Worm (Caenorhabditis elegans) whole organism, L4 larva: ENCODE data around the gene cht-5.

Experiments
- F26F4.8 ChIP-seq: fragments of 200-800 bp; sonication (Bioruptor generic); conservative IDR thresholded peaks from 2 replicates; pipeline ENCODE4 v1.3.6; 2022; ENCODE audit warnings: missing genetic modification characterization, missing compliant biosample characterization
- aha-1 ChIP-seq: fragments of 150-350 bp; peaks from one replicate; lab custom pipeline; 2014; ENCODE audit warnings: missing biosample characterization, missing genetic modification characterization
- aly-2 ChIP-seq: sonication (generic microtip); optimal IDR thresholded peaks from 2 replicates; lab custom pipeline; 2018; ENCODE audit warnings: missing biosample characterization, missing genetic modification characterization
- ceh-28 ChIP-seq: fragments of 150-350 bp; optimal IDR thresholded peaks from 2 replicates; lab custom pipeline; 2014; ENCODE audit warnings: missing biosample characterization, missing genetic modification reagents, missing genetic modification characterization
- daf-16 ChIP-seq, 3 experiments: sonication (generic microtip); optimal IDR thresholded peaks; 2 replicates each; lab custom pipeline; 2016 to 2017; ENCODE audit warnings: missing genetic modification characterization in 3 of 3, missing genetic modification reagents in 3 of 3, mild to moderate bottlenecking in 2 of 3, missing compliant biosample characterization in 2 of 3, missing biosample characterization in 1 of 3, moderate library complexity in 1 of 3
- dmd-6 ChIP-seq: fragments of 200-800 bp; sonication (Bioruptor generic); IDR thresholded peaks from 2 replicates; pipeline ENCODE4 v1.3.6; 2022; ENCODE audit warnings: missing genetic modification reagents, missing genetic modification characterization, missing compliant biosample characterization
- duxl-1 ChIP-seq: sonication (generic microtip); optimal IDR thresholded peaks from 2 replicates; lab custom pipeline; 2016; ENCODE audit warnings: mild to moderate bottlenecking, missing genetic modification characterization, moderate library complexity, missing compliant biosample characterization; ENCODE audit not compliant: poor library complexity
- dve-1 ChIP-seq: sonication (generic microtip); optimal IDR thresholded peaks from 2 replicates; lab custom pipeline; 2017; ENCODE audit warnings: antibody characterized with exemption, mild to moderate bottlenecking, missing genetic modification characterization, missing compliant biosample characterization; ENCODE audit not compliant: insufficient read depth
- hlh-11 ChIP-seq: fragments of 200-800 bp; sonication (Bioruptor generic); optimal IDR thresholded peaks from 2 replicates; lab custom pipeline; 2018; ENCODE audit warnings: mild to moderate bottlenecking, missing genetic modification characterization, missing compliant biosample characterization
- lin-15B ChIP-seq: fragments of 150-350 bp; sonication (generic microtip); optimal IDR thresholded peaks from 3 replicates; lab custom pipeline; 2014; ENCODE audit warnings: missing biosample characterization, missing genetic modification characterization
- mep-1 ChIP-seq: fragments of 150-350 bp; sonication (generic microtip); optimal IDR thresholded peaks from 3 replicates; lab custom pipeline; 2014; ENCODE audit warnings: missing biosample characterization, missing genetic modification characterization
- nhr-10 ChIP-seq: fragments of 150-350 bp; optimal IDR thresholded peaks from 2 replicates; lab custom pipeline; 2014; ENCODE audit warnings: missing biosample characterization, missing genetic modification characterization
- nhr-102 ChIP-seq: sonication (generic microtip); optimal IDR thresholded peaks from 2 replicates; lab custom pipeline; 2016; ENCODE audit warnings: mild to moderate bottlenecking, missing genetic modification characterization, moderate library complexity, missing compliant biosample characterization
- nhr-111 ChIP-seq: fragments of 200-800 bp; sonication (Bioruptor generic); optimal IDR thresholded peaks from 2 replicates; lab custom pipeline; 2018; ENCODE audit warnings: mild to moderate bottlenecking, missing genetic modification characterization, missing compliant biosample characterization
- nhr-28 ChIP-seq: fragments of 150-350 bp; optimal IDR thresholded peaks from 2 replicates; lab custom pipeline; 2014; ENCODE audit warnings: missing biosample characterization, missing genetic modification characterization
- nhr-41 ChIP-seq: fragments of 200-800 bp; sonication (Bioruptor generic); IDR thresholded peaks from 2 replicates; pipeline ENCODE4 v1.3.6; 2022; ENCODE audit warnings: missing genetic modification reagents, missing genetic modification characterization, missing compliant biosample characterization
- nhr-42 ChIP-seq: fragments of 200-800 bp; sonication (Bioruptor generic); IDR thresholded peaks from 2 replicates; pipeline ENCODE4 v1.3.6; 2022; ENCODE audit warnings: missing genetic modification characterization, missing compliant biosample characterization
- nhr-48 ChIP-seq: sonication (generic microtip); optimal IDR thresholded peaks from 2 replicates; lab custom pipeline; 2016; ENCODE audit warnings: mild to moderate bottlenecking, missing genetic modification characterization, missing compliant biosample characterization
- nhr-77 ChIP-seq: fragments of 150-350 bp; optimal IDR thresholded peaks from 2 replicates; lab custom pipeline; 2014; ENCODE audit warnings: missing biosample characterization, missing genetic modification characterization
- php-3 ChIP-seq: fragments of 200-800 bp; sonication (Bioruptor generic); IDR thresholded peaks from 2 replicates; pipeline ENCODE4 v1.3.6; 2022; ENCODE audit warnings: missing genetic modification reagents, missing genetic modification characterization, missing compliant biosample characterization
- pqm-1 ChIP-seq: sonication (generic microtip); optimal IDR thresholded peaks from 2 replicates; lab custom pipeline; 2017; ENCODE audit warnings: missing biosample characterization, missing genetic modification characterization
- rbr-2 ChIP-seq: sonication (generic microtip); optimal IDR thresholded peaks from 2 replicates; lab custom pipeline; 2016; ENCODE audit warnings: missing genotype, missing genetic modification characterization, missing compliant biosample characterization
- saeg-2 ChIP-seq: fragments of 200-800 bp; sonication (Bioruptor generic); IDR thresholded peaks from 2 replicates; pipeline ENCODE4 v1.3.6; 2022; ENCODE audit warnings: missing genetic modification reagents, missing genetic modification characterization, missing compliant biosample characterization
- sdz-12 ChIP-seq: fragments of 200-800 bp; sonication (Bioruptor generic); optimal IDR thresholded peaks from 2 replicates; lab custom pipeline; 2018; ENCODE audit warnings: mild to moderate bottlenecking, missing genetic modification characterization, missing compliant biosample characterization
- tag-97 ChIP-seq: fragments of 200-800 bp; sonication (Bioruptor generic); IDR thresholded peaks from 2 replicates; pipeline ENCODE4 v1.3.6; 2022; ENCODE audit warnings: missing genetic modification characterization, missing compliant biosample characterization
- unc-130 ChIP-seq: sonication (generic microtip); optimal IDR thresholded peaks from 2 replicates; lab custom pipeline; 2016; ENCODE audit warnings: missing genetic modification reagents, missing genetic modification characterization, missing compliant biosample characterization
- unc-62 ChIP-seq, 3 experiments: fragments of 150-350 bp in 1 of 3; sonication (generic microtip); optimal IDR thresholded peaks in 2 of 3; peaks in 1 of 3; 1 replicate in 1 of 3; 2 replicates in 2 of 3; lab custom pipeline; 2014 to 2017; ENCODE audit warnings: missing biosample characterization in 3 of 3, missing genetic modification characterization in 3 of 3, missing genetic modification reagents in 3 of 3, missing genotype in 1 of 3
- zip-11 ChIP-seq: fragments of 200-800 bp; sonication (Bioruptor generic); IDR thresholded peaks from 2 replicates; pipeline ENCODE4 v1.3.6; 2022; ENCODE audit warnings: missing genetic modification characterization, missing compliant biosample characterization
- ztf-7 ChIP-seq: fragments of 150-350 bp; optimal IDR thresholded peaks from 2 replicates; lab custom pipeline; 2014; ENCODE audit warnings: missing biosample characterization, missing genetic modification characterization

Gene cht-5

DNA sequence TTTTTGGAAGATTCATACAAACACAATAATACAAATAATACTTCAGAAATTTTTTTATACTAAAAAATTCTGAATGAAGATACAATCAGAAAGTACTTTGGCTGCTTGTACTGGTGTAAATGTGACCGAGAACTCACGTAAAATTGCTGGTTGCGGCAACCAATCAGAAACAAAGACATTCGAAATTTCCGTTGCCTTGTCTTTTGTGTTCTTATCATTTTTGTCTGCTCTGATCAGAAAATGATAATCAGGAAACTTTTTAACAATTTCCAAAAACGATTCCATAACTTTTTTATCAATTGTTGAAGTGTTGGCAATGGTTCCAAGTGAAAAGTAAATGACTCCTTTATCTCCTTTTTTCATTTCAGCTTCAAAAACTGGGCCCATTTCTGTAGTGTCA lies 17.5 kb upstream of the cht-5 start:
- no peak for TF ChIP-seq daf-16 (GFP tag; optimal IDR thresholded peaks at IDR 0.05; lab: Kevin White, UChicago)
- peak; percentile 40 for TF ChIP-seq daf-16 (tag; optimal IDR thresholded peaks at IDR 0.05; lab: Kevin White, UChicago)
- TF ChIP-seq nhr-111 (GFP tag; lab: Kevin White, UChicago), result no peak
- TF ChIP-seq pqm-1 (tag; lab: Kevin White, UChicago), result peak; percentile 86
- peak; percentile 52 for TF ChIP-seq dve-1 (tag; lab: Kevin White, UChicago)
- no peak for TF ChIP-seq tag-97
- peak; percentile 66 for TF ChIP-seq dmd-6 (GFP tag; lab: Robert Waterston, UW)
- no peak for TF ChIP-seq unc-130 (GFP tag; lab: Kevin White, UChicago)
- TF ChIP-seq nhr-77 (tag; lab: Kevin White, UChicago), result peak; percentile 50
- TF ChIP-seq hlh-11 (tag; lab: Kevin White, UChicago), result peak; percentile 13
- TF ChIP-seq nhr-28 (tag; lab: Kevin White, UChicago), result peak; percentile 80

DNA sequence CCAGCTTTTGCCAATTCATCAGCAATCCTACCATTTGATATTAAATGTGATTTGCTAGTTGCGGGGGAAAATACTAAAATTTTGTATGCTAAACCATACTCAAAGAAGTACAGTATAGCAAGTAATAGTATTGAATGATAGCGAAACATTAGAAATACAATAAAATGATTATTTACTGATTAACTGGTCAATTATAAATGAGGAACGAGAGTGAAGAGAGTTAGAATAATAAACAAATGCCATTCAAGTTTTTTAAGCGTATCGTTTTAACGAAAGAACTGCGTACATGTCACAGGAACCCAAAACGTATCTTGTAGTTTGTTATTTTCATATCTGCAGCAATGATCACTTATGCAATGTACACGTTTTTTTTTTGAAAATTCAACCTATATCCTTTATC lies 16.0 kb upstream of the cht-5 start, which contains the start of gene ugt-47:
Gene ugt-47, minus strand, starts transcription at position 169 of the 400 bp plus-strand sequence.
- TF ChIP-seq lin-15B (tag; lab: Kevin White, UChicago), result no peak
- TF ChIP-seq aha-1 (tag; lab: Kevin White, UChicago), result no peak
- 0 out of 2 replicates have a peak, but pooled peaks have one; percentile 21 for TF ChIP-seq php-3 (GFP tag; lab: Robert Waterston, UW)
- no peak for TF ChIP-seq sdz-12 (GFP tag; lab: Kevin White, UChicago)
- TF ChIP-seq dmd-6 (GFP tag; lab: Robert Waterston, UW), result peak; percentile 82
- peak; percentile 51 for TF ChIP-seq hlh-11 (tag; lab: Kevin White, UChicago)
- TF ChIP-seq daf-16 (GFP tag; optimal IDR thresholded peaks at IDR 0.05; lab: Kevin White, UChicago), result peak in 1 of 2 experiments; percentile 21
- TF ChIP-seq daf-16 (tag; optimal IDR thresholded peaks at IDR 0.05; lab: Kevin White, UChicago), result peak; percentile 58
- no peak for TF ChIP-seq nhr-10 (tag; lab: Kevin White, UChicago)
- TF ChIP-seq ceh-28 (tag; lab: Kevin White, UChicago), result no peak
- TF ChIP-seq unc-62 (GFP tag; optimal IDR thresholded peaks at IDR 0.05 in 1 of 2; lab: Kevin White, UChicago), result peak in 1 of 2 experiments; percentile 14
- no peak for TF ChIP-seq unc-62 (tag; optimal IDR thresholded peaks at IDR 0.05; lab: Kevin White, UChicago)
- peak; percentile 48 for TF ChIP-seq nhr-48 (tag; lab: Kevin White, UChicago)
- TF ChIP-seq zip-11, result no peak
- TF ChIP-seq dve-1 (tag; lab: Kevin White, UChicago), result peak; percentile 56
- TF ChIP-seq nhr-28 (tag; lab: Kevin White, UChicago), result peak; percentile 78

DNA sequence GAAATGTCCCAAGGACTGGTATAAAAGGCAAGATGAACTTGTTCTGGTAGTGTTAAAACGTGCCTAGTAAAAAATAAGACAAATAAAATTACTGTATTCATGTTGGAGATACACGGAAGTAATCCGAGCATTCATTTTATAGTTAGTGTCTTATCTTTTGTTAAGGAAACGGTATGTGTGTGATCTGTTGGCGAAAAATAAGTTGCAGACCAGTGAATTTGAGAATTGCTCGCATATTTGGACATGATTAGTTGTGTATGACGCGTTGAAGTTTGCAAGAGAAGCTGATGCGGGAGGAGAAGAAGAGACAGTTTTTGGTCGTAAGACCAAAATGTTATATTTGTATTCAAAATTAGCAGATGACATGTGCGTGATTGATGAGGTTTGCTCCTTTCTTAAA lies 12.5 kb upstream of the cht-5 start, which contains the start of gene C08B6.14:
Gene C08B6.14, minus strand, starts transcription at position 101 of the 400 bp plus-strand sequence.
- TF ChIP-seq F26F4.8 (GFP tag; lab: Robert Waterston, UW), result 0 out of 2 replicates have a peak, but pooled peaks have one; percentile 24
- no peak for TF ChIP-seq nhr-41 (GFP tag; lab: Robert Waterston, UW)

DNA sequence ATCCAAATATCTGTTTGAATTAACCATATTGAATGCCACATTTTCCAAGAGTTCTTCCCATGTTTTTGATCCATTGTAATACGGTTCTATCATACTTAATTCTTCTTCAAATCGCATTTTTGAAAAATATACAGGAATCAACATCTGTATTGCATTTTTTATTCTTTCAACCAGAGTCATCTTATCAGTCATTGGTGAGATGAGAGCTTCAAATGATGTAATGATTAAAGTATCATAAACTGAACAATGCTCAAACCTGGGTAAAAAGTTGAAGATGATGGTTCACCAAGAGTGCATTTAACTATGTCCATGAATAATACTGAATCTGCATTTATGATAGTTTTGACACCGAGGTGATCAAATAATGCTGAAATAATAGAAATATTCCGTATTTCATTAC lies 10.6 kb upstream of the cht-5 start:
- TF ChIP-seq aha-1 (tag; lab: Kevin White, UChicago) (peak; percentile 87), mep-1 (peak; percentile 38), dve-1 (tag; lab: Kevin White, UChicago) (peak; percentile 29), pqm-1 (tag; lab: Kevin White, UChicago) (peak; percentile 34), rbr-2 (tag; lab: Kevin White, UChicago) (no peak), dmd-6 (GFP tag; lab: Robert Waterston, UW) (0 out of 2 replicates have a peak, but pooled peaks have one; percentile 23), ztf-7 (tag; lab: Kevin White, UChicago) (peak; percentile 80), duxl-1 (tag; lab: Kevin White, UChicago) (no peak), daf-16 (GFP tag; optimal IDR thresholded peaks at IDR 0.05; lab: Kevin White, UChicago) (no peak), daf-16 (tag; optimal IDR thresholded peaks at IDR 0.05; lab: Kevin White, UChicago) (peak; percentile 48)

DNA sequence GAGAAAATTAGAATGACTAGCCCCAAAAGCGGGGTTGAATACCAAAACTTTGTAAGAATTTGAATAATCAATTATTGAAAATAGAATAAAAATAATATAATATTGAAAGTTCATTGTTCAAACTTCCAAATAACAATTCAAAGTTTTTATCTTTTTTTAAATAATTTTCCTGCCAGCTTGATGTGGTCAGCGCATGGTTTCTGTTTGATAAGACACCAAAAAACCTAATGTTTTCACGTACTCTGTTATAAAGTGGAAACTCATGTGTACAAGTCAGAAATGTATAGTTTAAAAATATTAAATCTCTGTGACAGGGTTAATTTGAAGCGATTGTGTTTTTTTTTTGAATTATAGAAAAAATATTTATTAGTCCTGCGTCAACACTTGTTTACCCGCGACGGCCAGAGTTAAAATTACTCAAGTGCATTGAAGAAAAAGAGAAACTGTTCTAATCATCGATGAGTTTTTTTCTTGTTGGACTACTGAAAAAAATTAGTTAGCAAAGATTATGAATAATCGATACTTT lies 9.6 kb upstream of the cht-5 start, which contains the start of gene ugt-17:
Gene ugt-17, minus strand, starts transcription at position 180 of the 526 bp plus-strand sequence.
- no peak for TF ChIP-seq saeg-2 (GFP tag; lab: Robert Waterston, UW)
- TF ChIP-seq daf-16 (GFP tag; optimal IDR thresholded peaks at IDR 0.05; lab: Kevin White, UChicago), result no peak
- peak; percentile 91 for TF ChIP-seq daf-16 (tag; optimal IDR thresholded peaks at IDR 0.05; lab: Kevin White, UChicago)
- TF ChIP-seq nhr-42 (GFP tag; lab: Robert Waterston, UW), result no peak
- no peak for TF ChIP-seq ztf-7 (tag; lab: Kevin White, UChicago)
- TF ChIP-seq php-3 (GFP tag; lab: Robert Waterston, UW), result peak; percentile 60; the same call in 1 of the 2 replicates
- peak; percentile 7 for TF ChIP-seq nhr-102 (tag; lab: Kevin White, UChicago)
- peak; percentile 78 for TF ChIP-seq dmd-6 (GFP tag; lab: Robert Waterston, UW)
- peak; percentile 70 for TF ChIP-seq dve-1 (tag; lab: Kevin White, UChicago)
- TF ChIP-seq nhr-77 (tag; lab: Kevin White, UChicago), result peak; percentile 61
- peak; percentile 65 for TF ChIP-seq nhr-28 (tag; lab: Kevin White, UChicago)
- peak; percentile 50 for TF ChIP-seq hlh-11 (tag; lab: Kevin White, UChicago)
- peak; percentile 74 for TF ChIP-seq pqm-1 (tag; lab: Kevin White, UChicago)
- TF ChIP-seq aly-2, result no peak
